Worm (Caenorhabditis elegans) whole organism, L2 larva: ENCODE data around the gene srz-61.

Experiments
- C34F6.9 ChIP-seq: fragments of 150-350 bp; optimal IDR thresholded peaks from 2 replicates; lab custom pipeline; 2014; ENCODE audit warnings: missing biosample characterization, missing genetic modification characterization
- F13H6.1 ChIP-seq: sonication (generic microtip); optimal IDR thresholded peaks from 2 replicates; lab custom pipeline; 2016; ENCODE audit warnings: missing genetic modification characterization, missing compliant biosample characterization
- R02D3.7 ChIP-seq: fragments of 150-350 bp; optimal IDR thresholded peaks from 2 replicates; lab custom pipeline; 2014; ENCODE audit warnings: missing biosample characterization, missing genetic modification characterization
- Y55F3AM.14 ChIP-seq: fragments of 200-800 bp; sonication (Bioruptor generic); optimal IDR thresholded peaks from 2 replicates; lab custom pipeline; 2018; ENCODE audit warnings: mild to moderate bottlenecking, missing genetic modification characterization, missing compliant biosample characterization
- ZK546.5 ChIP-seq: sonication (generic microtip); optimal IDR thresholded peaks from 2 replicates; lab custom pipeline; 2017; ENCODE audit warnings: missing biosample characterization, missing genetic modification characterization
- alr-1 ChIP-seq: fragments of 150-350 bp; optimal IDR thresholded peaks from 2 replicates; lab custom pipeline; 2014; ENCODE audit warnings: missing biosample characterization, missing genetic modification characterization
- aly-2 ChIP-seq: fragments of 150-350 bp; optimal IDR thresholded peaks from 2 replicates; lab custom pipeline; 2014; ENCODE audit warnings: missing biosample characterization, missing genetic modification characterization
- ama-1 ChIP-seq: fragments of 150-350 bp; optimal IDR thresholded peaks from 2 replicates; lab custom pipeline; 2018; ENCODE audit warnings: inconsistent platforms
- blmp-1 ChIP-seq: sonication (generic microtip); optimal IDR thresholded peaks from 2 replicates; lab custom pipeline; 2017; ENCODE audit warnings: missing genetic modification characterization, mild to moderate bottlenecking, missing compliant biosample characterization, antibody characterized with exemption, moderate library complexity; ENCODE audit not compliant: insufficient read depth
- ceh-16 ChIP-seq: fragments of 150-350 bp; optimal IDR thresholded peaks from 2 replicates; lab custom pipeline; 2014; ENCODE audit warnings: missing biosample characterization, missing genetic modification characterization
- crh-2 ChIP-seq: sonication (generic microtip); optimal IDR thresholded peaks from 2 replicates; lab custom pipeline; 2017; ENCODE audit warnings: missing biosample characterization, missing genetic modification characterization
- egl-27 ChIP-seq: sonication (generic microtip); optimal IDR thresholded peaks from 3 replicates; lab custom pipeline; 2017; ENCODE audit warnings: missing biosample characterization, missing genetic modification reagents, missing genetic modification characterization
- elt-3 ChIP-seq: sonication (generic microtip); optimal IDR thresholded peaks from 2 replicates; lab custom pipeline; 2017; ENCODE audit warnings: missing biosample characterization, missing genetic modification characterization
- gmeb-1 ChIP-seq: fragments of 150-350 bp; optimal IDR thresholded peaks from 2 replicates; lab custom pipeline; 2014; ENCODE audit warnings: missing biosample characterization, missing genetic modification characterization
- lin-11 ChIP-seq: fragments of 150-350 bp; sonication (generic microtip); optimal IDR thresholded peaks from 2 replicates; lab custom pipeline; 2014; ENCODE audit warnings: missing biosample characterization, missing genetic modification characterization, inconsistent platforms, mixed read lengths
- lin-39 ChIP-seq: fragments of 150-350 bp; optimal IDR thresholded peaks from 2 replicates; lab custom pipeline; 2014; ENCODE audit warnings: missing biosample characterization, missing genetic modification reagents, missing genetic modification characterization
- lsy-2 ChIP-seq, 2 experiments: fragments of 150-350 bp in 1 of 2; sonication (generic microtip) in 1 of 2; optimal IDR thresholded peaks; 2 replicates each; lab custom pipeline; 2014 to 2017; ENCODE audit warnings: missing biosample characterization in 2 of 2, missing genetic modification characterization in 2 of 2
- mbf-1 ChIP-seq: sonication (generic microtip); optimal IDR thresholded peaks from 2 replicates; lab custom pipeline; 2017; ENCODE audit warnings: missing biosample characterization, missing genetic modification characterization
- mdl-1 ChIP-seq, 2 experiments: fragments of 150-350 bp in 1 of 2; sonication (generic microtip) in 1 of 2; optimal IDR thresholded peaks; 2 replicates each; lab custom pipeline; 2017; ENCODE audit warnings: missing biosample characterization in 2 of 2, missing genetic modification characterization in 2 of 2
- nhr-10 ChIP-seq: sonication (generic microtip); optimal IDR thresholded peaks from 2 replicates; lab custom pipeline; 2017; ENCODE audit warnings: missing biosample characterization, missing genetic modification characterization
- nhr-12 ChIP-seq: fragments of 150-350 bp; optimal IDR thresholded peaks from 2 replicates; lab custom pipeline; 2014; ENCODE audit warnings: missing biosample characterization, missing genetic modification characterization
- nhr-129 ChIP-seq: fragments of 150-350 bp; optimal IDR thresholded peaks from 2 replicates; lab custom pipeline; 2014; ENCODE audit warnings: missing biosample characterization, missing genetic modification characterization
- nhr-21 ChIP-seq: fragments of 150-350 bp; optimal IDR thresholded peaks from 2 replicates; lab custom pipeline; 2014; ENCODE audit warnings: missing biosample characterization, missing genetic modification characterization
- nhr-23 ChIP-seq: fragments of 150-350 bp; optimal IDR thresholded peaks from 2 replicates; lab custom pipeline; 2014; ENCODE audit warnings: missing biosample characterization, missing genetic modification reagents, missing genetic modification characterization
- nhr-237 ChIP-seq: fragments of 150-350 bp; optimal IDR thresholded peaks from 2 replicates; lab custom pipeline; 2014; ENCODE audit warnings: missing biosample characterization, missing genetic modification characterization
- nhr-6 ChIP-seq: fragments of 150-350 bp; optimal IDR thresholded peaks from 2 replicates; lab custom pipeline; 2014; ENCODE audit warnings: missing biosample characterization, missing genetic modification characterization
- peb-1 ChIP-seq: fragments of 150-350 bp; optimal IDR thresholded peaks from 2 replicates; lab custom pipeline; 2014; ENCODE audit warnings: missing biosample characterization, missing genetic modification characterization
- sem-4 ChIP-seq: fragments of 150-350 bp; optimal IDR thresholded peaks from 2 replicates; lab custom pipeline; 2014; ENCODE audit warnings: missing biosample characterization, missing genetic modification reagents, missing genetic modification characterization
- skn-1 ChIP-seq: sonication (generic microtip); optimal IDR thresholded peaks from 2 replicates; lab custom pipeline; 2017; ENCODE audit warnings: missing biosample characterization, missing genetic modification characterization
- sma-9 ChIP-seq, 2 experiments: fragments of 150-350 bp in 1 of 2; sonication (generic microtip) in 1 of 2; optimal IDR thresholded peaks; 2 replicates each; lab custom pipeline; 2014 to 2016; ENCODE audit warnings: missing genetic modification characterization in 2 of 2, mild to moderate bottlenecking in 1 of 2, missing biosample characterization in 1 of 2, missing compliant biosample characterization in 1 of 2, missing genetic modification reagents in 1 of 2, moderate library complexity in 1 of 2
- snpc-4 ChIP-seq: fragments of 150-350 bp; optimal IDR thresholded peaks from 2 replicates; lab custom pipeline; 2014; ENCODE audit warnings: missing biosample characterization, missing genetic modification characterization
- unc-39 ChIP-seq: fragments of 150-350 bp; optimal IDR thresholded peaks from 2 replicates; lab custom pipeline; 2014; ENCODE audit warnings: missing biosample characterization, missing genetic modification characterization
- unc-55 ChIP-seq: fragments of 150-350 bp; sonication (generic microtip); optimal IDR thresholded peaks from 3 replicates; lab custom pipeline; 2014; ENCODE audit warnings: missing biosample characterization, missing genetic modification reagents, missing genetic modification characterization
- unc-62 ChIP-seq: fragments of 150-350 bp; optimal IDR thresholded peaks from 2 replicates; lab custom pipeline; 2014; ENCODE audit warnings: missing biosample characterization, missing genetic modification reagents, missing genetic modification characterization
- zag-1 ChIP-seq: fragments of 150-350 bp; optimal IDR thresholded peaks from 2 replicates; lab custom pipeline; 2014; ENCODE audit warnings: missing biosample characterization, missing genetic modification characterization
- ztf-4 ChIP-seq: fragments of 150-350 bp; optimal IDR thresholded peaks from 2 replicates; lab custom pipeline; 2014; ENCODE audit warnings: missing biosample characterization, missing genetic modification characterization

Gene srz-61

DNA sequence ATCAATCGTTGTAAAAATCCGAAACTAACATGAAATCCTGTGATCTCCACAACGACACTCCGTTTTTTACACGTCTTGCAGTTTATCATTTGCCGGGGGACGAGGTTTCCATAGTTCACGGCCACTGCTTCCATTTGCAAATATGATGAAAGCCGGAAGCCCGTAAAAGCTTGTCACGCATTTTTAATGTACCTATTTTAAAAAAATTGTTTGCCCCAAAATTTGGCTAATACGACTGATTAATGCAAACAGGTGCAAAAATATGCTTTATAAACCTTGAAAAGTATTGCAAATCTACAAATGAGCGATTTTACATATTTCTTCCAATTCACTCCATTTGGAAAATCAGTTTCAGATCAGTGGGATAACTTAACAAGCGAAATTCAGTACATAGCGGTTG is at the start of gene srz-61:
Gene srz-61, plus strand, starts transcription at position 301 of the 400 bp plus-strand sequence.
- no peak for TF ChIP-seq gmeb-1
- TF ChIP-seq peb-1 (tag; lab: Kevin White, UChicago): no peak
- no peak for TF ChIP-seq skn-1 (tag; lab: Kevin White, UChicago)
- no peak for TF ChIP-seq sem-4
- no peak for TF ChIP-seq nhr-129 (tag; lab: Kevin White, UChicago)
- no peak for TF ChIP-seq unc-39 (tag; lab: Kevin White, UChicago)
- TF ChIP-seq lsy-2 (tag; optimal IDR thresholded peaks at IDR 0.05; lab: Kevin White, UChicago): no peak
- TF ChIP-seq unc-62 (GFP tag; lab: Kevin White, UChicago): no peak
- TF ChIP-seq alr-1 (tag; lab: Kevin White, UChicago): no peak
- no peak for TF ChIP-seq crh-2 (tag; lab: Kevin White, UChicago)
- TF ChIP-seq lin-39 (tag; lab: Kevin White, UChicago): no peak
- no peak for TF ChIP-seq mdl-1 (tag; optimal IDR thresholded peaks at IDR 0.05; lab: Kevin White, UChicago)
- no peak for TF ChIP-seq zag-1 (tag; lab: Kevin White, UChicago)
- TF ChIP-seq snpc-4 (tag; lab: Kevin White, UChicago): no peak

DNA sequence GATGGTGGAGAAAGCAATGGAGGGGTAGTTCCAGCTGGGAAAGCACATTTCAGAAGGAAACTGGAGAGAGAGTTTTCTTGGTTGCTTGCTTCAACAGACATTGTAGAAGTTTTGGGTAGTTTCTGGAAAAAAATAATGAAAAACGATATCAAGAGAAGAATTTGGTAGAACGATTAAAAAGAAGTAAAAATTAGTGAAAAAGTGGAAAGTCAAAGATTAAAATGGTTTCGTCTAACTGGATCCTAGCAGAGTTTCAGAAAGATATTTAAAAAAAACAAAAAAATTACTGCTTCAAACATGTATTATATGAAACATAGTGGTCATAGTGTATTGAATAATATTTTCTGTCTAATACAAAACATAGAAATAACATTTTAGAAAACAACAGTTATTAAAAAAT is 43.7 kb upstream of the srz-61 start, which contains the start of gene F38C2.7:
Gene F38C2.7, minus strand, starts transcription at position 101 of the 400 bp plus-strand sequence.
- TF ChIP-seq lsy-2 (tag; optimal IDR thresholded peaks at IDR 0.05; lab: Kevin White, UChicago) (no peak), egl-27 (tag; lab: Kevin White, UChicago) (no peak), ztf-4 (tag; lab: Kevin White, UChicago) (no peak), blmp-1 (tag; lab: Kevin White, UChicago) (no peak), ZK546.5 (no peak), Y55F3AM.14 (no peak), unc-39 (tag; lab: Kevin White, UChicago) (no peak), mbf-1 (no peak)

DNA sequence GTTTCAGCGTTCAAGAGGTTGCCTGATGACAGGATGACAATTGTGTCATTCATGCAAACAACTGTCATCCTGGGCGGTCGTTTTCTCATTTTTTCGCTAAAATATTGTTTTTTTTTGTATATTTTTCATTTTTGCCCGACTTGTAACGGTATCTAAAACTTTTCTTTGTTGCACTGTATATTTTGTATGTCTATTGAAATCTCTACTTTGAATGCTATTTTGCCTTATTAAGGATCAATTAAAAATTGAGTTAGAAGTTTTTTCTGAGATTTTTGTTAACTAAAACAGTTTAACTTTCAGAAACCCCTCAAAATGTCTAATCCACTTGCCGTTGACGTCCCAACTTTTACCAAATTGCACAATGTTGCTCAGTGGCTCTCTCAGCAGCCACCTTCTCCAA is 43.1 kb upstream of the srz-61 start, which contains the start of gene ccch-2:
Gene ccch-2, plus strand, starts transcription at position 301 of the 400 bp plus-strand sequence.
- no peak for TF ChIP-seq lin-11 (tag; lab: Kevin White, UChicago)
- no peak for TF ChIP-seq aly-2 (tag; lab: Kevin White, UChicago)
- no peak for TF ChIP-seq lin-39 (tag; lab: Kevin White, UChicago)
- TF ChIP-seq F13H6.1 (tag; lab: Kevin White, UChicago): no peak
- TF ChIP-seq nhr-12 (tag; lab: Kevin White, UChicago): no peak
- no peak for TF ChIP-seq C34F6.9
- TF ChIP-seq nhr-237 (tag; lab: Kevin White, UChicago): no peak
- no peak for TF ChIP-seq peb-1 (tag; lab: Kevin White, UChicago)
- no peak for TF ChIP-seq skn-1 (tag; lab: Kevin White, UChicago)
- TF ChIP-seq elt-3 (tag; lab: Kevin White, UChicago): no peak
- no peak for TF ChIP-seq ztf-4 (tag; lab: Kevin White, UChicago)
- TF ChIP-seq nhr-21 (tag; lab: Kevin White, UChicago): no peak
- TF ChIP-seq, all 48 proteins: peak for 0

DNA sequence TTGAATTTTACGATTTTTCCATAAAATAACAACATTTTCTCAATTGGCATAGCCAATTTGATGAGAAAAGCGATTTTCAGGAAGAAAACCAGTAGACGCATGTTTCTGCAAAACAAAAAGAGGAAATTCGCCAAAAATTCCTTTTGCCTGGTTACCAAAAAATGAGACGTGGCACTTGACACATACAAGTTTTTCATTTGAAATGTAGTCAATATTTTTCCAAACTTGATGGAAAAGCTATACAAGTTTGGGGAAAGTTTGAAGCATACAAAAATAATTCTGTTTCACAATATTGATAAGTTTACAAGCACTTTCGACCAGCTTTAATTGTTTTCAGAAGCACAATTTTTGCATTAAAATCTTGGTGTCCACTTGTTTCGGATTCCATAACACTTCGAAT is 40.4 kb upstream of the srz-61 start, which contains the start of gene clec-191:
Gene clec-191, minus strand, starts transcription at position 101 of the 400 bp plus-strand sequence.
- TF ChIP-seq nhr-23: no peak
- TF ChIP-seq lsy-2 (tag; optimal IDR thresholded peaks at IDR 0.05; lab: Kevin White, UChicago): no peak
- TF ChIP-seq mbf-1: no peak
- TF ChIP-seq nhr-10: no peak

DNA sequence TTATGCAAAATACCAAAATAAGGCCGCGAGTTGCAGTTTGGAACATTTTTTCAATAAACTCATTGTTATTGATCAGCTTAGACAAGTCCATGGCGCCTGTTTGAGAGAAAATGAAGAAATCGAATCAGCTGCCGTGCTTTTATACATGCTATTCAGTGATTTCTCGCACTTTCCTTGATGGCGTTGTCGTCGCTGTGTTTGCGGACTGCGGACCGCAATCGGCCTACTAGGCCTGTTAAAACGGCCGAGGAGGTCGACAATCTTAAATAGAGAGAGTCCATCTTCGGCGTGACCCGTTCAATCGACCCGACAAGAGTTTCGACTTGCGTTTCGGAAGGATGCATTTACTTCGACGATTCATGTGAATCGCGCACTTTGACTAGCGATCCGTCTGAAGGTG is 30.2 kb upstream of the srz-61 start, which contains the start of gene srz-75:
Gene srz-75, minus strand, starts transcription at position 101 of the 400 bp plus-strand sequence.
- no peak for TF ChIP-seq ZK546.5
- TF ChIP-seq mbf-1: no peak
- no peak for TF ChIP-seq sma-9 (GFP tag; optimal IDR thresholded peaks at IDR 0.05; lab: Kevin White, UChicago)
- TF ChIP-seq sma-9 (tag; optimal IDR thresholded peaks at IDR 0.05; lab: Kevin White, UChicago): no peak
- no peak for TF ChIP-seq zag-1 (tag; lab: Kevin White, UChicago)
- TF ChIP-seq lsy-2 (tag; optimal IDR thresholded peaks at IDR 0.05; lab: Kevin White, UChicago): no peak
- no peak for TF ChIP-seq R02D3.7 (tag; lab: Kevin White, UChicago)
- no peak for TF ChIP-seq ama-1
- TF ChIP-seq unc-55 (GFP tag; lab: Kevin White, UChicago): no peak
- TF ChIP-seq unc-62 (GFP tag; lab: Kevin White, UChicago): no peak
- no peak for TF ChIP-seq lin-11 (tag; lab: Kevin White, UChicago)
- TF ChIP-seq ztf-4 (tag; lab: Kevin White, UChicago): no peak
- no peak for TF ChIP-seq aly-2 (tag; lab: Kevin White, UChicago)
- no peak for TF ChIP-seq F13H6.1 (tag; lab: Kevin White, UChicago)
- TF ChIP-seq nhr-6 (tag; lab: Kevin White, UChicago): no peak
- no peak for TF ChIP-seq Y55F3AM.14
- TF ChIP-seq ceh-16: no peak
